Worm (Caenorhabditis elegans): ENCODE measurements around the gene Y102A5C.40.
A peak's percentile ranks its signal among the peaks of the same experiment; 100 is the strongest.

The Y102A5C.40 gene

DNA sequence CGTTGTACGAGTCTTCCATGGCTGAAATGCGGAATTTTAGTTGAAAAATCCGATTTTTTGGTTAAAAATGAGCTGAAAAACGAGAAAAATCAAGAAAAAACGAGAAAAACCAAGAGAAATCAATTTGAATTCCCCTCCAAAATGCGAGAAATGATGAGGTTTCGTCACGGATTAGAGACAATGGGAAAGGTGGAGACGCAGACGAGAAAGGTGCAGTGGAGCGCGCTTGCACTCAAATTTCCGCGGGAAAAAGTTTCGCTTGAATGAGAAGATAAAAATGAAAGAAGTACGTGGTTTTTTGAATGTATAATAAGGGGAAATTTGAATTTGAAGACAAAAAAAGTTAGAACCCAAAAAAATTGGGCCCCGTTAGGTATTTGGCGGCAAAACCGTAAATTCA is 21.3 kb downstream of the Y102A5C.40 start, which contains the start of gene efl-1 (continued):
- TF ChIP-seq ZK546.5 (tag; optimal IDR thresholded peaks at IDR 0.05) (no peak), mxl-2 (GFP tag; conservative IDR thresholded peaks at IDR 0.05) (no peak), sdz-12 (GFP tag; optimal IDR thresholded peaks at IDR 0.05) (no peak), F26F4.8 (GFP tag; conservative IDR thresholded peaks at IDR 0.05) (no peak), cey-2 (tag; optimal IDR thresholded peaks at IDR 0.05; ENCODE audit: borderline replicate concordance, insufficient read depth) (no peak), daf-8 (GFP tag; IDR thresholded peaks at IDR 0.05) (no peak), T26A8.4 (GFP tag; IDR thresholded peaks at IDR 0.05) (no peak; the same call in 1 of the 2 replicates), hif-1 (tag; optimal IDR thresholded peaks at IDR 0.05) (no peak), gei-8 (GFP tag; optimal IDR thresholded peaks at IDR 0.05) (no peak), lin-38 (GFP tag; IDR thresholded peaks at IDR 0.05) (peak; percentile 99), snpc-4 (tag; optimal IDR thresholded peaks at IDR 0.05) (peak; percentile 77), ceh-44 (GFP tag; IDR thresholded peaks at IDR 0.05) (peak; percentile 61; the same call in 1 of the 2 replicates), zag-1 (tag; optimal IDR thresholded peaks at IDR 0.05) (no peak), spr-1 (tag; optimal IDR thresholded peaks at IDR 0.05) (peak; percentile 54), saeg-2 (GFP tag; IDR thresholded peaks at IDR 0.05) (no peak), ztf-11 (tag; optimal IDR thresholded peaks at IDR 0.05) (no peak), lin-29 (GFP tag; IDR thresholded peaks at IDR 0.05) (peak; percentile 57; the same call in 1 of the 2 replicates), lin-39 (tag; optimal IDR thresholded peaks at IDR 0.05) (no peak), aha-1 (tag) (peak; percentile 98), Y75B8A.6 (GFP tag; IDR thresholded peaks at IDR 0.05) (no peak), duxl-1 (tag; optimal IDR thresholded peaks at IDR 0.05; ENCODE audit: poor library complexity) (peak; percentile 95), nhr-76 (tag; optimal IDR thresholded peaks at IDR 0.05) (peak; percentile 4)

ce11 chrV:16958975-16959374 is 28.0 kb downstream of the Y102A5C.40 start:
- no peak for TF ChIP-seq pha-4 (GFP tag; IDR thresholded peaks at IDR 0.05)
- TF ChIP-seq pha-4 (tag; optimal IDR thresholded peaks at IDR 0.05): no peak
- no peak for TF ChIP-seq unc-130 (GFP tag; optimal IDR thresholded peaks at IDR 0.05)
- TF ChIP-seq saeg-2 (GFP tag; IDR thresholded peaks at IDR 0.05): no peak
- peak in 1 of 2 experiments; percentile 30 for TF ChIP-seq unc-62 (GFP tag; optimal IDR thresholded peaks at IDR 0.05 in 1 of 2)
- no peak for TF ChIP-seq unc-62 (tag; optimal IDR thresholded peaks at IDR 0.05)
- no peak for TF ChIP-seq lsy-2 (tag; optimal IDR thresholded peaks at IDR 0.05)

DNA sequence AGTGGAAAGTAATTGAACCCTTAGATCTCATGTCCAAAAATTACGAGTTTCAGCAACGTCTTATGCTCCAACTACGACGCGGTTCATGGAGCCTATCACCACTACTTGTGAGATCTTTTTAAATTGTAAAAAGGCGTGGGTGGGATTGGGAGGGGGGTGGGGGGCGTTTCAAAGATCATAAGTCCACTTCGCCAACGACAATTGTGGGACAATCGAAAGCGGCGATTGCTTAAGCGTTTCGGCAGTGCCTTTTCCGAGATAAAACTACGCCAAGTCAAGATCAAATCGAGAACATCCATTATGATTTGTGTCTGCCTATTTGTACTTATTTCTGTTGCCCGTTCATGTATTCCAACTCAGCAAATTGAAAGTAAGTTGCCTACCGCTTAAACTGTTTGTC is 30.7 kb downstream of the Y102A5C.40 start, which contains the start of gene clec-239:
Gene clec-239, plus strand, starts transcription at position 301 of the 400 bp plus-strand sequence.
- TF ChIP-seq F10B5.3 (tag; optimal IDR thresholded peaks at IDR 0.05): no peak
- TF ChIP-seq nhr-237 (tag; optimal IDR thresholded peaks at IDR 0.05): no peak
- no peak for TF ChIP-seq zag-1 (tag; optimal IDR thresholded peaks at IDR 0.05)
- no peak for TF ChIP-seq cey-2 (tag; optimal IDR thresholded peaks at IDR 0.05; ENCODE audit: borderline replicate concordance, insufficient read depth)
- no peak for TF ChIP-seq lir-3 (tag; optimal IDR thresholded peaks at IDR 0.05)
- no peak for TF ChIP-seq egl-43 (GFP tag; IDR thresholded peaks at IDR 0.05)
- TF ChIP-seq duxl-1 (tag; optimal IDR thresholded peaks at IDR 0.05; ENCODE audit: poor library complexity): no peak
- no peak for TF ChIP-seq lim-7 (GFP tag; IDR thresholded peaks at IDR 0.05)
- TF ChIP-seq nhr-111 (GFP tag; optimal IDR thresholded peaks at IDR 0.05): no peak
- TF ChIP-seq zfp-2 (tag; optimal IDR thresholded peaks at IDR 0.05): no peak
- no peak for TF ChIP-seq hlh-30 (tag; optimal IDR thresholded peaks at IDR 0.05; ENCODE audit: insufficient read depth)
- no peak for TF ChIP-seq D1046.2 (GFP tag; IDR thresholded peaks at IDR 0.05)
- no peak for TF ChIP-seq F26F4.8 (GFP tag; conservative IDR thresholded peaks at IDR 0.05)
- TF ChIP-seq unc-39 (tag; optimal IDR thresholded peaks at IDR 0.05): no peak
- no peak for TF ChIP-seq daf-12 (tag; optimal IDR thresholded peaks at IDR 0.05)
